Fruit fly (Drosophila melanogaster) whole organism, embryonic: ENCODE measurements around the gene retinin.

ENCODE experiments used
- Bgb ChIP-seq: fragments of 200-800 bp; sonication (Bioruptor generic); IDR thresholded peaks from 2 replicates; pipeline ENCODE4 v1.3.6; 2022; ENCODE audit warnings: missing biosample characterization, missing genetic modification characterization; ENCODE audit not compliant: partially characterized antibody
- CG12236 ChIP-seq: fragments of 200-800 bp; sonication (Bioruptor generic); optimal IDR thresholded peaks from 2 replicates; lab custom pipeline; 2016; ENCODE audit warnings: missing biosample characterization, missing genetic modification characterization
- CG12744 ChIP-seq: fragments of 200-800 bp; sonication (Bioruptor generic); optimal IDR thresholded peaks from 2 replicates; lab custom pipeline; 2016; ENCODE audit warnings: missing biosample characterization, missing genetic modification characterization
- CG12769 ChIP-seq: fragments of 200-800 bp; sonication (Bioruptor generic); optimal IDR thresholded peaks from 2 replicates; lab custom pipeline; 2019; ENCODE audit warnings: missing biosample characterization, mild to moderate bottlenecking, missing genetic modification characterization, moderate library complexity
- CG13287 ChIP-seq: fragments of 200-800 bp; sonication (Bioruptor generic); IDR thresholded peaks from 2 replicates; pipeline ENCODE4 v1.3.6; 2022; ENCODE audit warnings: missing biosample characterization, missing genetic modification characterization; ENCODE audit not compliant: partially characterized antibody
- CG15514 ChIP-seq: fragments of 200-800 bp; sonication (Bioruptor generic); optimal IDR thresholded peaks from 3 replicates; lab custom pipeline; 2017; ENCODE audit warnings: missing biosample characterization, missing genetic modification characterization, mild to moderate bottlenecking, moderate library complexity, missing genetic modification reagents
- CG16863 ChIP-seq: fragments of 200-800 bp; sonication (Bioruptor generic); optimal IDR thresholded peaks from 3 replicates; lab custom pipeline; 2016; ENCODE audit warnings: missing biosample characterization, missing genetic modification characterization
- CG17612 ChIP-seq: fragments of 200-800 bp; sonication (Bioruptor generic); IDR thresholded peaks from 2 replicates; pipeline ENCODE4 v1.3.6; 2022; ENCODE audit warnings: missing biosample characterization, missing genetic modification characterization
- CG2199 ChIP-seq: fragments of 200-800 bp; sonication (Bioruptor generic); IDR thresholded peaks from 3 replicates; pipeline ENCODE4 v1.3.6; 2022; ENCODE audit warnings: missing biosample characterization, missing genetic modification characterization
- CG4404 ChIP-seq: fragments of 200-800 bp; sonication (Bioruptor generic); IDR thresholded peaks from 2 replicates; pipeline ENCODE4 v1.3.6; 2022; ENCODE audit warnings: missing biosample characterization, missing genetic modification characterization
- CG6654 ChIP-seq: fragments of 200-800 bp; sonication (Bioruptor generic); optimal IDR thresholded peaks from 2 replicates; lab custom pipeline; 2017; ENCODE audit warnings: missing biosample characterization, mild to moderate bottlenecking, missing genetic modification characterization
- CG8290 ChIP-seq, 3 experiments: fragments of 200-800 bp; sonication (Bioruptor generic); optimal IDR thresholded peaks; 2 replicates each; lab custom pipeline; 2016 to 2019; ENCODE audit warnings: missing biosample characterization in 3 of 3, missing genetic modification characterization in 3 of 3, mild to moderate bottlenecking in 2 of 3, moderate library complexity in 1 of 3
- CG9215 ChIP-seq: fragments of 200-800 bp; sonication (Bioruptor generic); IDR thresholded peaks from 2 replicates; pipeline ENCODE4 v1.3.6; 2022; ENCODE audit warnings: missing biosample characterization, missing genetic modification characterization
- CrebB ChIP-seq: fragments of 200-800 bp; sonication (Bioruptor generic); optimal IDR thresholded peaks from 3 replicates; lab custom pipeline; 2018; ENCODE audit warnings: missing biosample characterization, mild to moderate bottlenecking, missing genetic modification characterization
- Dip3 ChIP-seq: fragments of 200-800 bp; sonication (Bioruptor generic); optimal IDR thresholded peaks from 3 replicates; lab custom pipeline; 2016; ENCODE audit warnings: missing biosample characterization, missing genetic modification characterization
- E2f1 ChIP-seq: fragments of 200-800 bp; sonication (Bioruptor generic); IDR thresholded peaks from 2 replicates; pipeline ENCODE4 v1.3.6; 2022; ENCODE audit warnings: missing biosample characterization, missing genetic modification characterization
- E2f2 ChIP-seq: fragments of 200-800 bp; sonication (Bioruptor generic); IDR thresholded peaks from 2 replicates; pipeline ENCODE4 v1.3.6; 2022; ENCODE audit warnings: missing biosample characterization, missing genetic modification characterization
- MTF-1 ChIP-seq: fragments of 200-800 bp; sonication (Bioruptor generic); optimal IDR thresholded peaks from 2 replicates; lab custom pipeline; 2018; ENCODE audit warnings: missing biosample characterization, mild to moderate bottlenecking, missing genetic modification characterization, borderline replicate concordance
- Mad ChIP-seq: fragments of 200-800 bp; sonication (Bioruptor generic); optimal IDR thresholded peaks from 2 replicates; lab custom pipeline; 2016; ENCODE audit warnings: missing biosample characterization, missing genetic modification characterization
- Med ChIP-seq: fragments of 200-800 bp; sonication (Bioruptor generic); peaks from one replicate; lab custom pipeline; 2016; ENCODE audit warnings: missing biosample characterization, missing genetic modification characterization, mild to moderate bottlenecking, inconsistent platforms, moderate library complexity
- Pdp1 ChIP-seq, 2 experiments: fragments of 200-800 bp; sonication (Bioruptor generic); optimal IDR thresholded peaks; 3 replicates each; lab custom pipeline; 2016; ENCODE audit warnings: missing biosample characterization in 2 of 2, missing genetic modification characterization in 2 of 2, mild to moderate bottlenecking in 1 of 2, moderate library complexity in 1 of 2
- Ptx1 ChIP-seq: fragments of 200-800 bp; sonication (Bioruptor generic); IDR thresholded peaks from 2 replicates; pipeline ENCODE4 v1.3.6; 2022; ENCODE audit warnings: missing biosample characterization, missing genetic modification characterization
- Rfx ChIP-seq: fragments of 200-800 bp; sonication (Bioruptor generic); IDR thresholded peaks from 2 replicates; pipeline ENCODE4 v1.3.6; 2022; ENCODE audit warnings: missing biosample characterization, missing genetic modification characterization
- bbx ChIP-seq: fragments of 200-800 bp; sonication (Bioruptor generic); IDR thresholded peaks from 2 replicates; pipeline ENCODE4 v1.3.6; 2022; ENCODE audit warnings: missing biosample characterization, missing genetic modification characterization; ENCODE audit not compliant: partially characterized antibody
- br ChIP-seq: fragments of >200 bp; optimal IDR thresholded peaks from 2 replicates; lab custom pipeline; 2017
- chm ChIP-seq: fragments of 200-800 bp; sonication (Bioruptor generic); IDR thresholded peaks from 2 replicates; pipeline ENCODE4 v1.3.6; 2022; ENCODE audit warnings: missing biosample characterization, missing genetic modification characterization
- ci ChIP-seq: fragments of 200-800 bp; sonication (Bioruptor generic); IDR thresholded peaks from 3 replicates; pipeline ENCODE4 v1.3.6; 2022; ENCODE audit warnings: missing biosample characterization, missing genetic modification characterization
- crol ChIP-seq: fragments of 200-800 bp; sonication (Bioruptor generic); IDR thresholded peaks from 2 replicates; pipeline ENCODE4 v1.3.6; 2022; ENCODE audit warnings: missing biosample characterization, missing genetic modification characterization
- ewg ChIP-seq: fragments of 200-800 bp; sonication (Bioruptor generic); optimal IDR thresholded peaks from 3 replicates; lab custom pipeline; 2017; ENCODE audit warnings: mild to moderate bottlenecking, missing biosample characterization, missing genetic modification reagents, missing genetic modification characterization
- ftz-f1 ChIP-seq: fragments of 200-800 bp; sonication (Bioruptor generic); optimal IDR thresholded peaks from 2 replicates; lab custom pipeline; 2016; ENCODE audit warnings: missing biosample characterization, missing genetic modification characterization
- fu2 ChIP-seq: fragments of 200-800 bp; sonication (Bioruptor generic); optimal IDR thresholded peaks from 2 replicates; lab custom pipeline; 2016; ENCODE audit warnings: missing biosample characterization, missing genetic modification characterization
- insv ChIP-seq, 2 experiments: fragments of 200-800 bp; sonication (Bioruptor generic); optimal IDR thresholded peaks; 3 replicates each; lab custom pipeline; 2016 to 2018; ENCODE audit warnings: missing biosample characterization in 2 of 2, missing genetic modification characterization in 2 of 2
- jing ChIP-seq: fragments of 200-800 bp; sonication (Bioruptor generic); optimal IDR thresholded peaks from 2 replicates; lab custom pipeline; 2018; ENCODE audit warnings: missing biosample characterization, mild to moderate bottlenecking, missing genetic modification characterization
- kni ChIP-seq: fragments of 200-800 bp; sonication (Bioruptor generic); optimal IDR thresholded peaks from 3 replicates; lab custom pipeline; 2017; ENCODE audit warnings: mild to moderate bottlenecking, missing biosample characterization, missing genetic modification reagents, missing genetic modification characterization
- lola ChIP-seq, 3 experiments: fragments of >200 bp in 2 of 3; fragments of 200-800 bp in 1 of 3; sonication (Bioruptor generic) in 1 of 3; optimal IDR thresholded peaks; 2 replicates each; lab custom pipeline; 2017 to 2019; ENCODE audit warnings: missing biosample characterization in 3 of 3, missing genetic modification characterization in 3 of 3, mild to moderate bottlenecking in 1 of 3, moderate library complexity in 1 of 3
- oc ChIP-seq: fragments of 200-800 bp; sonication (Bioruptor generic); optimal IDR thresholded peaks from 2 replicates; lab custom pipeline; 2018; ENCODE audit warnings: missing biosample characterization, mild to moderate bottlenecking, missing genetic modification characterization, moderate library complexity
- seq ChIP-seq: fragments of 200-800 bp; sonication (Bioruptor generic); IDR thresholded peaks from 2 replicates; pipeline ENCODE4 v1.3.6; 2022; ENCODE audit warnings: missing biosample characterization, missing genetic modification characterization
- slbo ChIP-seq: fragments of 200-800 bp; sonication (Bioruptor generic); IDR thresholded peaks from 2 replicates; pipeline ENCODE4 v1.3.6; 2022; ENCODE audit warnings: missing biosample characterization, missing genetic modification characterization
- vnd ChIP-seq: fragments of 200-800 bp; sonication (Bioruptor generic); IDR thresholded peaks from 3 replicates; pipeline ENCODE4 v1.3.6; 2022; ENCODE audit warnings: missing biosample characterization, missing genetic modification characterization; ENCODE audit not compliant: partially characterized antibody
- vvl ChIP-seq: fragments of 200-800 bp; sonication (Bioruptor generic); IDR thresholded peaks from 2 replicates; pipeline ENCODE4 v1.3.6; 2022; ENCODE audit warnings: missing biosample characterization, missing genetic modification characterization
- z ChIP-seq: fragments of 200-800 bp; sonication (Bioruptor generic); IDR thresholded peaks from 3 replicates; pipeline ENCODE4 v1.3.6; 2022; ENCODE audit warnings: missing biosample characterization, missing genetic modification characterization
- zen2 ChIP-seq: fragments of 200-800 bp; sonication (Bioruptor generic); IDR thresholded peaks from 3 replicates; pipeline ENCODE4 v1.3.6; 2022; ENCODE audit warnings: missing biosample characterization, missing genetic modification characterization; ENCODE audit not compliant: partially characterized antibody
- zfh2 ChIP-seq: fragments of 200-800 bp; sonication (Bioruptor generic); optimal IDR thresholded peaks from 2 replicates; lab custom pipeline; 2016; ENCODE audit warnings: missing biosample characterization, missing genetic modification characterization

The retinin gene

DNA sequence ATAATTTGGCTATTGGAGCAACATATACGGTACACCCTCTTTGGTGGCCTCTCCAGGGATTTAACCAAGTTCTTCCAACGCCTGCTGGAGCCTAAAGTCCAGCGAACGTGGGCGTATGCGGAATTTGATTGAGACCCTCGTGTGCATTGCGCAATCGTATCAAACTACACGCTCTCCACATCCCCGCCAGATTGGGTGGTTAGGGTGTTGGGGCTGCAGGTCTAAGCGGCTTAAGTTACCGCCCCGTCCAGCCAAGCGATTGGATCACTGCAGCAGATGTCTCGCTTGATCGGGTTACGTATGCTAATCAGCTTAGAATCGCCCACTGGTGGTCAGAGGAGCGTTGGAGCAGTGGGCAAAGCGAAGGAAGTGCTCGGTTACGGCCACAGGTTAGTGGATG is 993 bp upstream of the retinin start, which contains the start of gene CG33060:
TSS of gene CG33060 (plus strand) at position 301 of the 400 bp plus-strand sequence.
- TF ChIP-seq CG12236 (no peak), CG12744 (no peak), zfh2 (no peak), CG6654 (no peak), CG2199 (GFP tag; lab: Robert Waterston, UW) (no peak), E2f1 (GFP tag; lab: Robert Waterston, UW) (no peak), z (no peak), Rfx (GFP tag; lab: Robert Waterston, UW) (no peak), fu2 (no peak), vnd (GFP tag; lab: Robert Waterston, UW) (no peak), CG16863 (GFP tag; lab: Kevin White, UChicago) (no peak), CrebB (tag; lab: Kevin White, UChicago) (no peak), E2f2 (GFP tag; lab: Robert Waterston, UW) (no peak), oc (tag; lab: Kevin White, UChicago) (no peak), chm (no peak), Dip3 (GFP tag; lab: Kevin White, UChicago) (no peak), insv (GFP tag; optimal IDR thresholded peaks at IDR 0.05; lab: Kevin White, UChicago) (no peak), CG9215 (GFP tag; lab: Robert Waterston, UW) (no peak), br (lab: Kevin White, UChicago) (no peak)

DNA sequence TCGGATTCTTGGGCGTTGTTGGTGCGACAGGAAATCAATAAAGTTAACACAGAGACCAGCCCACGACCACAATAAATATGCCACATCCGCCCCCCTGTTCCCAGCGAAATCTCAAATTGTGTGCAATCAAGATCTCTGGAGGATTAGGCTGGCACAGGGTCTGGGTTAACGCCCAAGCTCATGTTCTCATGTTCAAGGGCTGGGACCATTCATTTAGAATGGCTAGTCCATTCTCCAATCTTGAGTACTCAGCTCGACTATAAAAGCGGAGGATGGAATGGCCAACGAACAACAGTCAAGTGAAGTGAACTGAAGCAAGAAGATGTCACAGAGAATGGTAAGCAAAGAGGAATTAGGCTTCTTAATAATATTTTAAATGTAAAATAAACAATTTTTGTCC is 1.3 kb downstream of the retinin start, which contains the start of gene CG13056:
TSS of gene CG13056 (plus strand) at position 301 of the 400 bp plus-strand sequence.
- TF ChIP-seq Ptx1 (GFP tag; lab: Robert Waterston, UW) (no peak), seq (GFP tag; lab: Robert Waterston, UW) (no peak), Mad (GFP tag; lab: Kevin White, UChicago) (no peak), ewg (GFP tag; lab: Kevin White, UChicago) (no peak)

DNA sequence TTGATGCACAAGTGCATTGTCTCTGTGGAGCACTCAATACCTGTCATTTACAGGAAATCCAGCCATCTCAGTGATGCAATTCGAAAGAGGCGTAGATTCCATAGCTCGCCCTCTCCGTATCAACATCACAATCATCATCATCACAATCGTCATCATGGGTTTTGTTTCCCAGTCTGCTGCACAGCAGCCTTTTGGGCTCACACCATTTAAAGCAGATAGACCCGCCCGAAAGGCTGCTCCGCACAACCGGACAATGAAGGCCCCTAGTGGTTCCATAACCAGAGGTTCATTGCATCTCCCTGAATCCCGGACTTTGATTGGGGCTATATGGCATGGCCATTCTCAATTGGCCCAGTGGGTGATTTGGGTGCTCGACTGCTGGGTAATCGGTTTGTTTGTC is 3.1 kb downstream of the retinin start:
- TF ChIP-seq vvl (peak; percentile 24; the same call in 1 of the 2 replicates), ci (GFP tag; lab: Robert Waterston, UW) (peak; percentile 58; the same call in 1 of the 3 replicates), ftz-f1 (GFP tag; lab: Kevin White, UChicago) (peak; percentile 44), crol (GFP tag; lab: Robert Waterston, UW) (no peak), E2f2 (GFP tag; lab: Robert Waterston, UW) (peak; percentile 9; the same call in 1 of the 2 replicates), CG12769 (tag; lab: Kevin White, UChicago) (peak; percentile 46), CG4404 (no peak), CG13287 (GFP tag; lab: Robert Waterston, UW) (peak; percentile 45; the same call in 1 of the 2 replicates), slbo (no peak), MTF-1 (GFP tag; lab: Kevin White, UChicago) (no peak), CG8290 (GFP tag; optimal IDR thresholded peaks at IDR 0.05; lab: Kevin White, UChicago) (no peak), CG8290 (tag; optimal IDR thresholded peaks at IDR 0.05; lab: Kevin White, UChicago) (peak in 1 of 2 experiments; percentile 31), Med (GFP tag; lab: Kevin White, UChicago) (peak; percentile 75), CG17612 (GFP tag; lab: Robert Waterston, UW) (peak; percentile 35; the same call in 1 of the 2 replicates), zen2 (GFP tag; lab: Robert Waterston, UW) (0 out of 3 replicates have a peak, but pooled peaks have one; percentile 13), bbx (GFP tag; lab: Robert Waterston, UW) (peak; percentile 38; the same call in 1 of the 2 replicates), Pdp1 (GFP tag; optimal IDR thresholded peaks at IDR 0.05; lab: Kevin White, UChicago) (peak in 1 of 2 experiments; percentile 65), jing (GFP tag; lab: Kevin White, UChicago) (no peak), lola (GFP tag; optimal IDR thresholded peaks at IDR 0.05; lab: Kevin White, UChicago) (peak in 1 of 3 experiments; percentile 53), kni (GFP tag; lab: Kevin White, UChicago) (no peak), CG15514 (GFP tag; lab: Kevin White, UChicago) (peak; percentile 96), Bgb (GFP tag; lab: Robert Waterston, UW) (peak; percentile 18; the same call in 1 of the 2 replicates)
